Worm (Caenorhabditis elegans) whole organism, midembryonic: ENCODE results near the gene K02D10.2.

Experiments
- T22C8.4 ChIP-seq: fragments of 200-800 bp; sonication (Bioruptor generic); IDR thresholded peaks from 2 replicates; pipeline ENCODE4 v1.3.6; 2022; ENCODE audit warnings: missing genetic modification characterization, missing compliant biosample characterization
- cog-1 ChIP-seq: sonication (generic microtip); optimal IDR thresholded peaks from 2 replicates; lab custom pipeline; 2016; ENCODE audit warnings: missing genetic modification characterization, missing compliant biosample characterization
- flt-1 ChIP-seq: fragments of 200-800 bp; sonication (Bioruptor generic); IDR thresholded peaks from 2 replicates; pipeline ENCODE4 v1.3.6; 2022; ENCODE audit warnings: missing genetic modification characterization, missing compliant biosample characterization
- med-1 ChIP-seq: sonication (generic microtip); optimal IDR thresholded peaks from 2 replicates; lab custom pipeline; 2017; ENCODE audit warnings: missing genetic modification characterization, mild to moderate bottlenecking, missing compliant biosample characterization, antibody characterized with exemption, missing genetic modification reagents; ENCODE audit not compliant: insufficient read depth
- ztf-23 ChIP-seq: fragments of 200-800 bp; sonication (Bioruptor generic); IDR thresholded peaks from 2 replicates; pipeline ENCODE4 v1.3.6; 2022; ENCODE audit warnings: missing genetic modification reagents, missing genetic modification characterization, missing compliant biosample characterization

ce11 chrIII:8772428-8773027 is 1.5 kb upstream of the K02D10.2 start:
- TF ChIP-seq ztf-23 (GFP tag; lab: Robert Waterston, UW): no peak
- no peak for TF ChIP-seq flt-1 (GFP tag; lab: Robert Waterston, UW)
- no peak for TF ChIP-seq cog-1 (tag; lab: Kevin White, UChicago)
- TF ChIP-seq T22C8.4 (GFP tag; lab: Robert Waterston, UW): no peak
- TF ChIP-seq med-1 (GFP tag; lab: Kevin White, UChicago): no peak
